Fruit fly (Drosophila melanogaster): ENCODE results near the gene Lcp65Ab2.
A peak's percentile ranks its signal among the peaks of the same experiment; 100 is the strongest.

Lcp65Ab2 gene

DNA sequence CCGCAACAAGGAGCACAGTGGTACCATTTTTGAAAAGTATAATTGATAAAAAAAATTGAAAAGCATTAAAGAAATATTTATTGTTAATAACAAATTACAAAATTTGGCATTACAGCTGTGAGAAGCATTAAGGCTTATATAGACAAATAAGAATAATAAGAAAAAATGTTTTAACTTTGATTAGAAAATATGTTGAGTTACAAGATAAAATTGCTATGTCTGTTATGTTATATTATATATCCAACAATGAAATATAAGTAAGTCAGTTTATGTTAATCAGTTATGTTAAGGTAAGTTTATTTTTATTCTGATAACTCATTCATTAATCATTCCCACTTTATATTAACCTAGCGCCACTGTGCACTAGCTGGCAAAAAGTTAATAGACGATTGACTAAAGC is 13.4 kb downstream of the Lcp65Ab2 start (continued):
- peak; percentile 36 for TF ChIP-seq dmrt99B (tag; optimal IDR thresholded peaks at IDR 0.05)
- TF ChIP-seq nerfin-1 (tag; optimal IDR thresholded peaks at IDR 0.05) = no peak
- TF ChIP-seq CG17359 (tag; optimal IDR thresholded peaks at IDR 0.05) = peak; percentile 2
- TF ChIP-seq CG13424 (tag; optimal IDR thresholded peaks at IDR 0.05) = peak; percentile 12
- peak in 1 of 3 experiments; percentile 62 for TF ChIP-seq lola (GFP tag; optimal IDR thresholded peaks at IDR 0.05)
- peak; percentile 40 for TF ChIP-seq Blimp-1 (GFP tag; optimal IDR thresholded peaks at IDR 0.05)
- peak; percentile 33 for TF ChIP-seq Ssrp (tag; optimal IDR thresholded peaks at IDR 0.05)
- TF ChIP-seq CG12391 (tag; optimal IDR thresholded peaks at IDR 0.05) = peak; percentile 47
- peak; percentile 65 for TF ChIP-seq CG2712 (tag; optimal IDR thresholded peaks at IDR 0.05)
- TF ChIP-seq pum (GFP tag; optimal IDR thresholded peaks at IDR 0.05) = no peak
- TF ChIP-seq CG18262 (tag; optimal IDR thresholded peaks at IDR 0.05) = peak; percentile 71
- TF ChIP-seq CG8388 (GFP tag; optimal IDR thresholded peaks at IDR 0.05) = peak; percentile 9
- TF ChIP-seq CG7556 (GFP tag; optimal IDR thresholded peaks at IDR 0.05) = peak; percentile 43
- no peak for TF ChIP-seq sd (tag; optimal IDR thresholded peaks at IDR 0.05)
- peak; percentile 59 for TF ChIP-seq CG31441 (GFP tag; IDR thresholded peaks at IDR 0.05)
- no peak for TF ChIP-seq Dek (tag; optimal IDR thresholded peaks at IDR 0.05)
- TF ChIP-seq CG17186 (GFP tag; optimal IDR thresholded peaks at IDR 0.05) = no peak
- TF ChIP-seq CG6689 (GFP tag; IDR thresholded peaks at IDR 0.05) = 0 out of 2 replicates have a peak, but pooled peaks have one; percentile 5
- TF ChIP-seq kay (GFP tag; optimal IDR thresholded peaks at IDR 0.05) = no peak
- TF ChIP-seq Xrp1 (GFP tag; IDR thresholded peaks at IDR 0.05) = peak; percentile 26; the same call in 1 of the 2 replicates
- no peak for TF ChIP-seq D (optimal IDR thresholded peaks at IDR 0.05)
- peak; percentile 0 for TF ChIP-seq D (GFP tag; optimal IDR thresholded peaks at IDR 0.05)
- TF ChIP-seq Sox100B (GFP tag; optimal IDR thresholded peaks at IDR 0.05) = peak; percentile 42
- TF ChIP-seq bsh (GFP tag; optimal IDR thresholded peaks at IDR 0.05) = peak in 1 of 2 experiments; percentile 17
- TF ChIP-seq Jarid2 (GFP tag; optimal IDR thresholded peaks at IDR 0.05) = no peak
- TF ChIP-seq CG10979 (tag; optimal IDR thresholded peaks at IDR 0.05) = peak; percentile 68
- TF ChIP-seq phol (tag; optimal IDR thresholded peaks at IDR 0.05) = peak; percentile 39
- peak; percentile 23 for TF ChIP-seq CG9727 (GFP tag; optimal IDR thresholded peaks at IDR 0.05)
- no peak for TF ChIP-seq kah (GFP tag; optimal IDR thresholded peaks at IDR 0.05)
- TF ChIP-seq scrt (GFP tag; optimal IDR thresholded peaks at IDR 0.05) = no peak
- peak; percentile 7 for TF ChIP-seq CG4424 (GFP tag; optimal IDR thresholded peaks at IDR 0.05)
- TF ChIP-seq nmo (GFP tag; optimal IDR thresholded peaks at IDR 0.05) = peak; percentile 31
- TF ChIP-seq D19A (tag; optimal IDR thresholded peaks at IDR 0.05) = peak; percentile 35
- TF ChIP-seq trem (tag; optimal IDR thresholded peaks at IDR 0.05) = peak; percentile 16
- peak; percentile 55 for TF ChIP-seq sens (GFP tag)
- peak; percentile 60 for TF ChIP-seq gem (tag; optimal IDR thresholded peaks at IDR 0.05)
- TF ChIP-seq CG8924 (tag; optimal IDR thresholded peaks at IDR 0.05) = peak; percentile 35
- peak; percentile 72; the same call in 2 of the 3 replicates for TF ChIP-seq CG17361 (GFP tag; IDR thresholded peaks at IDR 0.05)
- peak; percentile 58 for TF ChIP-seq CG14710 (tag; optimal IDR thresholded peaks at IDR 0.05)
- TF ChIP-seq fd96Cb (tag; optimal IDR thresholded peaks at IDR 0.05) = peak; percentile 1
- 0 out of 3 replicates have a peak, but pooled peaks have one; percentile 20 for TF ChIP-seq row (GFP tag; IDR thresholded peaks at IDR 0.05)

All from whole organism, embryonic.